Fruit fly (Drosophila melanogaster): ENCODE results near the gene CG6749.
A peak's percentile ranks its signal among the peaks of the same experiment; 100 is the strongest.

dm6 chr3L:9716595-9716994 lies 17.0 kb downstream of the CG6749 start:
- TF ChIP-seq CG11617 (GFP tag; optimal IDR thresholded peaks at IDR 0.05) (no peak), tj (GFP tag; optimal IDR thresholded peaks at IDR 0.05) (no peak), kay (GFP tag; ENCODE audit: borderline replicate concordance) (no peak), cnc (optimal IDR thresholded peaks at IDR 0.05) (no peak), CG7101 (tag; optimal IDR thresholded peaks at IDR 0.05) (no peak), cic (GFP tag; optimal IDR thresholded peaks at IDR 0.05) (peak; percentile 44), CG12768 (GFP tag; optimal IDR thresholded peaks at IDR 0.05) (no peak), Crg-1 (GFP tag; optimal IDR thresholded peaks at IDR 0.05) (no peak), CG5204 (GFP tag; optimal IDR thresholded peaks at IDR 0.05) (no peak), CG33017 (tag; optimal IDR thresholded peaks at IDR 0.05) (no peak), pad (GFP tag; optimal IDR thresholded peaks at IDR 0.05) (no peak), Clk (GFP tag; optimal IDR thresholded peaks at IDR 0.05) (no peak), toe (GFP tag; optimal IDR thresholded peaks at IDR 0.05) (no peak)

Measured in whole organism, adult.